Fruit fly (Drosophila melanogaster) whole organism, wandering third instar larva: ENCODE measurements around the gene mib1.

Source experiments
- HLH106 ChIP-seq: fragments of 200-800 bp; optimal IDR thresholded peaks from 3 replicates; lab custom pipeline; 2019; ENCODE audit warnings: missing biosample characterization, mild to moderate bottlenecking, missing genetic modification characterization, moderate library complexity
- Hr78 ChIP-seq: fragments of >200 bp; optimal IDR thresholded peaks from 2 replicates; lab custom pipeline; 2017; ENCODE audit warnings: missing biosample characterization, missing genetic modification characterization
- OdsH ChIP-seq: fragments of 200-800 bp; sonication (Bioruptor generic); optimal IDR thresholded peaks from 2 replicates; lab custom pipeline; 2016; ENCODE audit warnings: missing biosample characterization, mild to moderate bottlenecking, missing genetic modification characterization
- brk ChIP-seq: fragments of 200-800 bp; sonication (Bioruptor generic); optimal IDR thresholded peaks from 2 replicates; lab custom pipeline; 2016; ENCODE audit warnings: missing biosample characterization, mild to moderate bottlenecking, missing genetic modification characterization
- dsf ChIP-seq: sonication (Bioruptor generic); optimal IDR thresholded peaks from 2 replicates; lab custom pipeline; 2016; ENCODE audit warnings: missing biosample characterization, missing genetic modification characterization, borderline replicate concordance
- lola ChIP-seq: fragments of >200 bp; optimal IDR thresholded peaks from 2 replicates; lab custom pipeline; 2017; ENCODE audit warnings: missing biosample characterization, missing genetic modification characterization
- usp ChIP-seq: fragments of >200 bp; optimal IDR thresholded peaks from 2 replicates; lab custom pipeline; 2017; ENCODE audit warnings: missing biosample characterization, missing genetic modification characterization

dm6 chr3L:15978224-15978623, 33.4 kb downstream of the mib1 start, which contains the start of gene CG17028:
- TF ChIP-seq lola (GFP tag; lab: Kevin White, UChicago) (no peak), Hr78 (GFP tag; lab: Kevin White, UChicago) (no peak), HLH106 (tag; lab: Kevin White, UChicago) (no peak), dsf (GFP tag; lab: Kevin White, UChicago) (no peak), OdsH (no peak), brk (GFP tag; lab: Kevin White, UChicago) (no peak), usp (GFP tag; lab: Kevin White, UChicago) (no peak)
